Fruit fly (Drosophila melanogaster) S2 (cell line): Measurements from ENCODE around the gene mfrn.

Source experiments
- CG8478 ChIP-seq: fragments of >200 bp; optimal IDR thresholded peaks from 2 replicates; lab custom pipeline; 2018
- CTCF ChIP-seq, 2 experiments: fragments of >200 bp; optimal IDR thresholded peaks; 2 replicates each; lab custom pipeline; 2018

mfrn gene

DNA sequence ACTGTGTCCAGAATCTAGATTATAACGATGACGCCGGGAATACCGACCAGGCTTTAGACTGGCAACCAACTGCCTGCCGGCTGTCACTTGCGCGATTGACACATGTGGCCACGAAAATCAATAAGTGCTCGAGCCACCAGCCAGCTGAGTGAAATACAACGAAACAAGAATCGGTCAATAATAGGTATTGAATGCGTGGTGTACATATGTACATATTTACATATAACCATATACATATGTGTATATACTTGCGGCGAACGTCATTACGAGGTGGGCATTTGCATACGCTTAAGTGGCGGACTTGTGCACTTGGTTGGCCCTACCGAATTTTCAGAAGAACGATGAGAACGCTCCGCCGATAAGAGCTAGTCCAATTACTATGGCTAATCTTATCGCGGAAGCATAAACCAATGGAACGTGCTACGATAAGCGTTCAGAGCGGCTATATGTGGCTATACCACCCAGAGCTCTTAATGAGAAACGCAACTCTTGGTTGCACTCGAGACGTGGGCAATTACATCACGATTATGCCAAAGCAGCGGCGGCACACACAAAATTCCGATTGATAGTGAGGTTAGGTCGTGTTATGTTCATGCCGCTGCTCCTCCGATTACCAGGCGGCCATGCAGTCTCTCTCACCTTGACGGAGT is 1.1 kb downstream of the mfrn start:
- no peak for TF ChIP-seq CTCF (optimal IDR thresholded peaks at IDR 0.05; lab: Kevin White, UChicago)
- no peak for TF ChIP-seq CG8478 (lab: Kevin White, UChicago)

DNA sequence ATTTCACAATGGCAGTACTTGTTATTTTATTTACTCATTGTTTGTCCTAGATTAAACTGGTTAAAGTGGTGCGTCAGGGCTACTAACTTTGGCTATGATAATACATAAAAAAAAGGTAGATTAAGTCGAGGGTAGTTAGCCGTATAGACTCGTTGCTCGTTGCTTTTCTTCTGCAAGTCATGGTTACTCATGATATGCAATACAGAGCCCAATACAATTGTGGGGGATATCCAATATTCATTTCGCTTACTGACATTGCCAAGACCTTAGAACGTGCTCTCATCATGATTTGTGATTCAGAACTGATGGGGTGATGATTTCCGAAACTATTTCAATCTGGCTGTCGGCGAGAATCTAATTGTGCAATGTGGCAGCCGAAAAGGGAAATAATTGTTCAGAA is 2.4 kb downstream of the mfrn start:
- no peak for TF ChIP-seq CTCF (optimal IDR thresholded peaks at IDR 0.05; lab: Kevin White, UChicago)
- TF ChIP-seq CG8478 (lab: Kevin White, UChicago): no peak

DNA sequence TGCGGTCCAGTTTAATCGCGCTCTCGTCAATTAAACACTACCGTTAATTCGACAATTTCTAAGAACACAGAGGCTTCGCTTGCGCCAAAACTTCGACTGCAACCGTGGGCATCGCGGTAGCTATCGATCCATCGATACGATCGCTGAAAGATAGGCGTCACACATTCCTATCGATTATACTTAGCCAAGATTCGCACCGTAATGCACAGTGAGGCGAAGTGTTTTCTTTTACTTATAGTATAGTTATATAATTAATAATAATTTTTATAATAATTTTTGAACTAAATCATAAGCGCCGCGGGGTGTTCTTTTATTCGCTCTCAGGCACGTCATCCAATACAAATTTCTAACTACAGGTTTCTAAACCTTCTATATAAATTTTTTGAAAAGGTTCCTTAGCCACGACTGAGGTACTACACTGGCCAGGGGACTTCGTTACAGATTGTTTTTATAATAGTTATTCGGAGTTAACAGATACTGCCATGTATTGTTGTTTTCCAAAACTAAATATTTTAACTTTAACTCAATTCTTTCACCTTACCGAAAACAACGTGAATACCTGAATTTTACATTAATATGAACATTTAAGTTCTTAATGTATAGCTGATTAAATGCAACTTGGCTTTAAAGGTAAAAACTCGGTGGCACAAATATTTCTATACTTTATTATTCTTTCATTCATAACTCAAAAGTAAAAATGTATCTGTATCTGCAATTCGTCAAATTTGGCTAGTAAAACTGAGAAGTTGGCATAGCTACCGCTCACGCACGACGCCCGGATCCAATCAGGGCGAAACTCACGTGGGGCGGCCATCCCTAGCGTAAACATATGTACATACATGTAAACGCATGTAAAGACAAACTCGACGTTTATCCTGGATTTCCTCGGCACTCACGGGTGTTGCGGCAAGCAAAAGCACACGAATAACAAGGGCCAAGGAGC is 9.8 kb downstream of the mfrn start, which contains the start of the genes NSD and BOD1:
TSS of gene NSD (minus strand) at position 102 of the 943 bp plus-strand sequence.
TSS of gene BOD1 (plus strand) at position 494 of the 943 bp plus-strand sequence.
- TF ChIP-seq CG8478 (lab: Kevin White, UChicago) (no peak), CTCF (optimal IDR thresholded peaks at IDR 0.05; lab: Kevin White, UChicago) (no peak)

DNA sequence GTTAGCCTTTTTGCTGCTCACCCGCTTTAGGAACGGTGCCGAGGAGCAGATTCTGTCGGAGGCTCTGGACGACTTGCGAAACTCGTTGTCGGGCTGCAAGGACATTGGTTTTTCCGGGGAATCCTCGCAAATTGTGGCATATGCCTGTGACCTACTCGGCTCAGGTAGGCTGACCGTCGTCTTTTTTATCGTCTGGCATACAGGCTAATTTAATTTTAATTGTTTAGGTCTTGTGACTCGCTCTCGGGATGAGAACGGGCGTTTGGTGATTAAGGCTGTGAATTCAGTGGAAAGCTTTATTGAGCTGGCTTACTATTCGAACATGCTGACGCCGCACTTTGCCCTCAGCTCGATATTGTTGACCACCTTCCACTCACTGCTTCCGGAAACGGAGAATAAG is 16.4 kb downstream of the mfrn start:
- TF ChIP-seq CTCF (optimal IDR thresholded peaks at IDR 0.05; lab: Kevin White, UChicago) (no peak), CG8478 (lab: Kevin White, UChicago) (no peak)

DNA sequence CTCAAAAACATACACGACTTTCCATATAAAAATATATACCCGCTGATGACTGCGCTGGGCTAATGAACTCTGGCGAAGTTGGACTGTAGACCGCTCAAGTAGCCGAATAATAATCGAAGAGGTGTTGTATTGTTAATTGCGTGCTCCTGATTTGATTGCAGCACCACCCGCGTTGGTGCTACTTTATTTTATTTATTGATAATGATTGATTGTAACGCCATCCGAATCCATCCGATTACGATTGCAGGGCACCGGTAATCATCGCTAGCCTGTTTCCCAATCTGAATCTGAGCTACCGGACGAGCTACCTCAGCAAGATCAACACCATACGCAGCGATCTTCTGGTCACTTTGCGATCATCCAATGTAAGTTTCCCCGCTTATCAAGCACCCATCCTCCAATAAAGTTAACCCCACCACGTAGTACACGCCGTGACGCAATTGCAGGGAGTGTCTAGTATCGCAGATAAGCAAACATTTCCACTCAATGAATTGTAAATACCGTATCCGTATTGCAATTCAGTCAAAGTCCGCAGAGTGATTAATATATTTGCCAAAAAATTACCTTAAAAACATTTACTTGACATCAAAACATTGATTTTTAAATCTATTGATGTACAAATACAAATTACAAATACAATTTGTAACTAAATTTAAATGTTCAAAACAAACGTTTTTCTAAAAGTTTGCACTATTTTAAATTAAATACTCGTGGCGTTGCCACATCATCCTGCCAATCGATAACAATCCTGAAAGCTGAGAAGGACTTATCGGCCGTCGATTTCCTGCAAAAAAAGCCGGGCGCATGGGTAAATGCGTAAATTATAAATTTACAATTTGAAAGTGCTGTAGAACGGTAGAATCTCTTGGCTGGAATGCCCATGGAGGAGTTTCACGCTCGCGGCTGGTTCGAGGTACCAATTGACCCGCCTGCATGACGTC is 18.6 kb downstream of the mfrn start:
- TF ChIP-seq CG8478 (lab: Kevin White, UChicago): no peak
- TF ChIP-seq CTCF (optimal IDR thresholded peaks at IDR 0.05; lab: Kevin White, UChicago): no peak

DNA sequence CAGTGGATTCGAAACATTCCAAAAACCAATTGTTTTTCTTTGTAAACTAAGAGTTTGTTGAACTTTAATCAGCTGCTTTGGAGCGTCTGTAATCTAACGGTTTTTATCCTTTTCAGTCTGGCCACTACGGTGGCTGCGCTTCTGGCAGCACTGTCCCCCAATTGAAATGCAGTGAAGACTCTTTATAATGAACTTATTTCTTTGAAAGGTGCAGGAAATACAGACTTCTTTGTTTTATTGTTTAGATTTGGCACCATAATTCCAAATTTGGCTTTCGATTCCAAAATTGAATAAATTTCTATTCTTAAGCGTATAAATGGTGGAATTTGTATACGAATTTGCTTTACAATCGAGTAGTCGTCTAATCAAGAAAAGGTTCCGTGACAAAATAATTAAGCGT is 19.7 kb downstream of the mfrn start, which contains the start of gene nenya:
TSS of gene nenya (minus strand) at position 35 of the 400 bp plus-strand sequence.
- no peak for TF ChIP-seq CTCF (optimal IDR thresholded peaks at IDR 0.05; lab: Kevin White, UChicago)
- TF ChIP-seq CG8478 (lab: Kevin White, UChicago): no peak

DNA sequence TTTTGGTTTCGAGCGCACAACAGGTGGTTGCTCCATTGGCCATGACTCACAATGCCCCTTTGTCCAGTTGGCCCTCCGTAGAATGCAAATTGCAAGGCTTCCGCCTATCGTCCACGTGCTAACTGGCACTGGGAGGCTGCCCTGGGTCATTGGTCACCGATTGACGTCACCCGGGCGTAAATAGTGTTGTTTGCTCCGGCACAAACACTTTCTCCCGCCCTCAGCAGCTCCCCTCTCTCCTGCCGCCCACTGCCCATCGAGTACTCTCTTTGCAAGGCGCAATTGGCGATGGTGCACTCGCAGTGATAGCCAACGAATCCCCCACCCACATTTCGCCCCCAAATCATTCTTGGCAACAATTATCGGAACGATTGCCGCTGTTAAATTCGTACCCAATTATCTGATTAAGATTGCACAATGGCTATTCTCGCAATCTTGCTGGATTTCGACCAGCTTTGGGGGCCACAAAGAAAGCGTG is 21.0 kb downstream of the mfrn start:
- TF ChIP-seq CG8478 (lab: Kevin White, UChicago) (no peak), CTCF (optimal IDR thresholded peaks at IDR 0.05; lab: Kevin White, UChicago) (no peak)

DNA sequence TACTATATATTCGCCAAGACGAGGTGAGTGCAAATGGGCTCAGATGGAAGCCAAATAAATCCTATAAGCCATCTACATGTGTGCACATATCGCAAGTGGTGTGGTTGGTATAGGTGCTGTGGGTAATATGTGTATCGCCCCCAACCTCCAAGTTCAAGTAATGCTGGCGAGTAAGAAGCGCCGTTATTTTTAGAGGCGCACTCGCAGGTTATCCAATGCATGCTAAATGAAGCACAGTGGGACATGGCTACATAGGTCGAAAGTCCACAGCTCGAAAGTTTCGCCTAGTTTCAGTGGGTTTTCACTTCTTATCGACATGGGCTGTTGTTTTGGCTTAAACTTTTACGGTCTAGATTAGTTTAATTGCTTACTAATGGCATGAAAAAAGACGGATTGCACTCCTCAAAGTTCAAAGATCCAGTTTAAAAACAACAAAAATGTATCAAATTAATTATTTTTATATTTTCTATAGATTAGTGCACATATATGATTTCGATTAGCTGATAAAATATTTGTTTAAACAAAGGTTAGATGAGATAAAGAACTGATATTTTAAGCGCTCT is 21.8 kb downstream of the mfrn start:
- TF ChIP-seq CG8478 (lab: Kevin White, UChicago): no peak
- TF ChIP-seq CTCF (optimal IDR thresholded peaks at IDR 0.05; lab: Kevin White, UChicago): no peak

DNA sequence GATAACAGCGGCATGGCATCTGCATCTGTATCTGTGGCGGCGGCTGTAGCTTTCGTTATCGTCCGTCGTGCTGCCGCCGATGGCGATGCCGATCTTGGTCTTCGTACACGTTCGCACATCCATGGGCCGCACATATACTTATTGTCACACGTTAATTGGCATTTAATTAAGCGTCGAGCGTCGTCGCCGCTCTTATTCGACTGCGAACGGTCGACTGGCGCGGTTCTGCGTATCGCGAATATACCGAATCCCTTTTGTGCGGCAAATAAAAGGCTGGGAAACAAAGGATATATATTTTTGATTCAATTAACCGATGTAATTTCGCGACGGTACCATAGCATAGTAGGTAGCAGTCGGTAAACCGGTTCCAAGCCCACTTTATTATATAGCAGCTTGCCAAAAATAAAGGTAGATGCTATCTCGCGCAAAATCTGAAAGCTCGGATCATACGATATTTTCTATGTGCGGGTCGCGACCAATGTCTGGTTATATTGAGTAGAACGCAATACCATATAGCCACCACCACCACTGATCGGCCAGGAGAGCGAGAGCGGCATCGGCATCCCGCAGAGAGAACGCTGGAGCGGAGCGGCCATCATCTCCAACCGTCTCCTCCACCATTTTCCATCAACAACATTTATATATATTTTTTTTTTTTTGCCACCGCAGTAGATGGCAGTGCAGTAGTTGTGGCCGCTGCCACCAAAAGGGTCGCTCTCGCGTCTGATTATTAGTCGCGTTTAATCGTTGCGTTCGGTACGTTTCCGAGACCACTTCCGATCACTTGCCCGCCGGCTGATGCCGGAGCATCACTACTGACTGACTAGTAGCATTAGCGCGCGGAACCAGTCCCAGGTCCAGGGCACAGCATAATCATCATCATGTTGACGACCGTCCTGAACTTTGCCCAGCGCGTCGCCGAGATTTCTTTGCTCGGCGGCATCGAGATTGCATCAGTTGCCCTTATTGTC is 22.5 kb downstream of the mfrn start, which contains the start of gene mino:
TSS of gene mino (plus strand) at position 192 of the 971 bp plus-strand sequence.
- TF ChIP-seq CG8478 (lab: Kevin White, UChicago) (no peak), CTCF (optimal IDR thresholded peaks at IDR 0.05; lab: Kevin White, UChicago) (no peak)

DNA sequence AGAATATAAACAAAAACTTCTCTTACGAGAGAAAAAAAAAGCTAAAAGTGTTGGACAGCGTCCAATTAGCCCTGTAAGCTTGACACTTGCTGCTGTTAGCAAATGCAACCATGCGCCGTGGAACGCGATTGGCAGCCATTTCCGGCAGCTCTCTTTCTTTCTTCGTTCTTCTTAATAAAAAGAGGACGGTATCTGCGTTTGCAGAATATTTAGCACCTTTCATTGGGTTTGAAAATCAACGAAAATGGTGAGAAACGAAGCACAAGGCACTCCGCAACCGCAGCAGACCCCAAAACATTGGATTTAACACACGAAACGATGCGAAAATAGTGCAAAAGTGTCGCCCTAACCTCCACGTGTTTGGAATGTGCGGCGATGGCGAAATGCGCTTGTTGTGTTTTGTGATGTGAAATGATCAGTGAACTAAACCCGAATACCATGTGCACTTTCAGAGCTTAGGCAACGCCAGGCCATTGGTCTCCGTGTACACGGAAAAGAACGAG is 25.1 kb downstream of the mfrn start, which contains the start of gene RpL4:
TSS of gene RpL4 (plus strand) at position 149 of the 503 bp plus-strand sequence.
- TF ChIP-seq CTCF (optimal IDR thresholded peaks at IDR 0.05; lab: Kevin White, UChicago) (no peak), CG8478 (lab: Kevin White, UChicago) (no peak)

DNA sequence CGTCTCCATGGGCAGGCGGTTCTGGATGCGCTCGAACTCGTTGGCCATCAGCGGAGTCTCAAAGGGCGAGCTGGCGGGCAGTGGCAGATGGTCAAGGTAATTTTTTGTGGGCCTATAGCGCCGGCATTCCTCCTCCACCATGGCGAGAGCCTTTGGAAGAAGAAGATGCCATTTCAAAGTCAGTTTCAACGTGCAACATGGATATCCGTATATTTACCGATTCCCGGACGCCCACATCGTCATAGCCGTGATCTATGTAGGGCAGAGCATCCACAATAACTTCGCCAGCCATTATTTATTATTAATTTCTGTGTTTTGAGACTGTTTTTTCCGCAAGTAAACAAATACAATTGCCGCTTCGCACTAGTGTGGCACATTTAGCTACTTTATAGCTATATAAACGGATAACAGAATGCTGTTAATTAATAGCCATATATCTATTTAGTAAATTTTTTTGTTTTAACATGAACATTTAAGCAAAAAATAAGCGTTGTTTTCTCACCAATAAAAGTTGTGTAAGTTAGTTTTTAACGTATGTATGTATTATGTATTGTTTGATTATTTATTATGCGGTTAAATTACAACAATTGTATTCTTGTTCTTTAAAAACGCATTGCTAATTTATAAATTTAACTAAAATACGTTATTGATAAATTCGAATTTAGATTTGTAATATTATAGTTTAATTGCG is 25.7 kb downstream of the mfrn start, which contains the start of gene BCAS2:
TSS of gene BCAS2 (minus strand) at position 375 of the 691 bp plus-strand sequence.
- TF ChIP-seq CTCF (optimal IDR thresholded peaks at IDR 0.05; lab: Kevin White, UChicago) (no peak), CG8478 (lab: Kevin White, UChicago) (no peak)
